Worm (Caenorhabditis elegans) whole organism, late embryonic: ENCODE results near the gene ajm-1.

Source experiments
- C08G9.2 ChIP-seq: sonication (generic microtip); optimal IDR thresholded peaks from 2 replicates; lab custom pipeline; 2016; ENCODE audit warnings: mild to moderate bottlenecking, missing genetic modification characterization, moderate library complexity, missing compliant biosample characterization
- C38D4.7 ChIP-seq: fragments of 200-800 bp; sonication (Bioruptor generic); optimal IDR thresholded peaks from 2 replicates; lab custom pipeline; 2018; ENCODE audit warnings: mild to moderate bottlenecking, missing genetic modification characterization, moderate library complexity, missing compliant biosample characterization
- ama-1 ChIP-seq: fragments of 150-350 bp; optimal IDR thresholded peaks from 2 replicates; lab custom pipeline; 2014
- ceh-18 ChIP-seq: sonication (generic microtip); optimal IDR thresholded peaks from 2 replicates; lab custom pipeline; 2016; ENCODE audit warnings: missing genetic modification characterization, missing compliant biosample characterization
- ceh-34 ChIP-seq: sonication (generic microtip); optimal IDR thresholded peaks from 2 replicates; lab custom pipeline; 2016; ENCODE audit warnings: mild to moderate bottlenecking, missing genetic modification characterization, missing compliant biosample characterization
- ceh-9 ChIP-seq: sonication (generic microtip); optimal IDR thresholded peaks from 2 replicates; lab custom pipeline; 2016; ENCODE audit warnings: mild to moderate bottlenecking, missing genetic modification characterization, inconsistent platforms, missing compliant biosample characterization
- dve-1 ChIP-seq: sonication (generic microtip); optimal IDR thresholded peaks from 2 replicates; lab custom pipeline; 2017; ENCODE audit warnings: antibody characterized with exemption, mild to moderate bottlenecking, missing genetic modification characterization, missing compliant biosample characterization
- hlh-13 ChIP-seq: fragments of 200-800 bp; sonication (Bioruptor generic); optimal IDR thresholded peaks from 2 replicates; lab custom pipeline; 2018; ENCODE audit warnings: mild to moderate bottlenecking, missing genetic modification characterization, missing compliant biosample characterization
- lim-6 ChIP-seq: sonication (generic microtip); optimal IDR thresholded peaks from 2 replicates; lab custom pipeline; 2016; ENCODE audit warnings: missing genetic modification characterization, missing compliant biosample characterization
- pha-4 ChIP-seq: fragments of 150-350 bp; optimal IDR thresholded peaks from 2 replicates; lab custom pipeline; 2018; ENCODE audit warnings: missing biosample characterization, missing genetic modification reagents, missing genetic modification characterization
- rnt-1 ChIP-seq: sonication (generic microtip); optimal IDR thresholded peaks from 2 replicates; lab custom pipeline; 2016; ENCODE audit warnings: missing genetic modification characterization, missing compliant biosample characterization
- sox-2 ChIP-seq: fragments of 200-800 bp; sonication (Bioruptor generic); IDR thresholded peaks from 2 replicates; pipeline ENCODE4 v1.3.6; 2022; ENCODE audit warnings: missing genetic modification reagents, missing genetic modification characterization, missing compliant biosample characterization
- syd-9 ChIP-seq: sonication (generic microtip); optimal IDR thresholded peaks from 2 replicates; lab custom pipeline; 2016; ENCODE audit warnings: mild to moderate bottlenecking, missing genetic modification characterization, moderate library complexity, missing compliant biosample characterization
- unc-86 ChIP-seq: sonication (generic microtip); optimal IDR thresholded peaks from 2 replicates; lab custom pipeline; 2016; ENCODE audit warnings: missing genetic modification characterization, missing compliant biosample characterization

DNA sequence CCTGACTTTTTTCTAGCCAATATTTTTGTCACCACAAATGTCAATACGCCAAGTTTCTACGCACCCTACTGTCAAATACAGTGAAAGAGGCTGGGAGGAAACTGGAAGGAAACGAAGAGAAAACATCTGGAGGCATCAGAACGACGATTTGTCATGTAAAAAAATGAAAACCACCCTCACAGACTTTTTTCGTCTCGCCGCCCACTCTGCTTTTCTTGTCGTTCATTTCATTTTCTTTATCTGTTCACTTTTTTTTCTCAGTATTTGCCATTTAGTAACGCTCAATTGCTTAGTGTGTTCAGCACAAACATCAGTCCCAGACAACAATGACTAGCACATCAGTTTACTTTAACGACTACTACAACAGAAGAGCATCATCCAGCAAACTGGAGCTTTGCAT, 63.1 kb downstream of the ajm-1 start, which contains the start of gene B0563.5:
- no peak for TF ChIP-seq hlh-13 (GFP tag; lab: Kevin White, UChicago)
- TF ChIP-seq C08G9.2 (tag; lab: Kevin White, UChicago): no peak
- TF ChIP-seq ama-1: no peak
- no peak for TF ChIP-seq C38D4.7 (GFP tag; lab: Kevin White, UChicago)
- no peak for TF ChIP-seq rnt-1 (tag; lab: Kevin White, UChicago)
- no peak for TF ChIP-seq sox-2 (GFP tag; lab: Robert Waterston, UW)
- no peak for TF ChIP-seq dve-1 (tag; lab: Kevin White, UChicago)
- TF ChIP-seq ceh-9 (tag; lab: Kevin White, UChicago): no peak
- TF ChIP-seq pha-4 (tag; lab: Kevin White, UChicago): no peak
- TF ChIP-seq lim-6: no peak
- no peak for TF ChIP-seq ceh-34 (tag; lab: Kevin White, UChicago)
- TF ChIP-seq ceh-18 (tag; lab: Kevin White, UChicago): no peak
- TF ChIP-seq syd-9: no peak
- no peak for TF ChIP-seq unc-86 (tag; lab: Kevin White, UChicago)
